Fruit fly (Drosophila melanogaster) whole organism, embryonic: ENCODE data around the gene Wdfy2.
A peak's percentile ranks its signal among the peaks of the same experiment; 100 is the strongest.

Source experiments
- Aef1 ChIP-seq: fragments of 200-800 bp; sonication (Bioruptor generic); IDR thresholded peaks from 3 replicates; pipeline ENCODE4 v1.3.6; 2022; ENCODE audit warnings: missing biosample characterization, missing genetic modification characterization
- B-H1 ChIP-seq: fragments of 200-800 bp; sonication (Bioruptor generic); IDR thresholded peaks from 3 replicates; pipeline ENCODE4 v1.3.6; 2022; ENCODE audit warnings: missing biosample characterization, missing genetic modification characterization
- B-H2 ChIP-seq: fragments of 200-800 bp; sonication (Bioruptor generic); optimal IDR thresholded peaks from 2 replicates; lab custom pipeline; 2018; ENCODE audit warnings: missing biosample characterization, mild to moderate bottlenecking, missing genetic modification characterization
- CG10565 ChIP-seq: fragments of 200-800 bp; sonication (Bioruptor generic); optimal IDR thresholded peaks from 3 replicates; lab custom pipeline; 2016; ENCODE audit warnings: missing biosample characterization, mild to moderate bottlenecking, missing genetic modification characterization
- CG11696 ChIP-seq: fragments of 200-800 bp; sonication (Bioruptor generic); IDR thresholded peaks from 2 replicates; pipeline ENCODE4 v1.3.6; 2022; ENCODE audit warnings: missing biosample characterization, missing genetic modification characterization
- CG11723 ChIP-seq: fragments of 200-800 bp; sonication (Bioruptor generic); optimal IDR thresholded peaks from 2 replicates; lab custom pipeline; 2017; ENCODE audit warnings: missing biosample characterization, mild to moderate bottlenecking, missing genetic modification characterization
- CG12236 ChIP-seq: fragments of 200-800 bp; sonication (Bioruptor generic); optimal IDR thresholded peaks from 2 replicates; lab custom pipeline; 2016; ENCODE audit warnings: missing biosample characterization, missing genetic modification characterization
- CG13123 ChIP-seq: fragments of 200-800 bp; sonication (Bioruptor generic); optimal IDR thresholded peaks from 2 replicates; lab custom pipeline; 2016; ENCODE audit warnings: missing biosample characterization, missing genetic modification characterization
- CG13775 ChIP-seq: fragments of 200-800 bp; sonication (Bioruptor generic); optimal IDR thresholded peaks from 3 replicates; lab custom pipeline; 2017; ENCODE audit warnings: missing biosample characterization, mild to moderate bottlenecking, missing genetic modification characterization
- CG13894 ChIP-seq: fragments of 200-800 bp; sonication (Bioruptor generic); optimal IDR thresholded peaks from 3 replicates; lab custom pipeline; 2018; ENCODE audit warnings: missing biosample characterization, mild to moderate bottlenecking, missing genetic modification characterization, moderate library complexity
- CG14710 ChIP-seq: fragments of 200-800 bp; sonication (Bioruptor generic); optimal IDR thresholded peaks from 3 replicates; lab custom pipeline; 2019; ENCODE audit warnings: missing biosample characterization, mild to moderate bottlenecking, missing genetic modification characterization, moderate library complexity
- CG15073 ChIP-seq: fragments of 200-800 bp; sonication (Bioruptor generic); optimal IDR thresholded peaks from 2 replicates; lab custom pipeline; 2016; ENCODE audit warnings: missing biosample characterization, missing genetic modification characterization
- CG15696 ChIP-seq: fragments of 200-800 bp; sonication (Bioruptor generic); optimal IDR thresholded peaks from 2 replicates; lab custom pipeline; 2019; ENCODE audit warnings: missing biosample characterization, mild to moderate bottlenecking, missing genetic modification characterization, moderate library complexity
- CG16863 ChIP-seq: fragments of 200-800 bp; sonication (Bioruptor generic); optimal IDR thresholded peaks from 3 replicates; lab custom pipeline; 2016; ENCODE audit warnings: missing biosample characterization, missing genetic modification characterization
- CG17186 ChIP-seq: fragments of 200-800 bp; sonication (Bioruptor generic); optimal IDR thresholded peaks from 3 replicates; lab custom pipeline; 2017; ENCODE audit warnings: missing biosample characterization, missing genetic modification reagents, missing genetic modification characterization
- CG2712 ChIP-seq: fragments of 200-800 bp; optimal IDR thresholded peaks from 3 replicates; lab custom pipeline; 2019; ENCODE audit warnings: missing biosample characterization, mild to moderate bottlenecking, missing genetic modification characterization, moderate library complexity
- CG42726 ChIP-seq: fragments of 200-800 bp; sonication (Bioruptor generic); IDR thresholded peaks from 2 replicates; pipeline ENCODE4 v1.3.6; 2022; ENCODE audit warnings: missing biosample characterization, missing genetic modification characterization; ENCODE audit not compliant: partially characterized antibody
- CG4404 ChIP-seq: fragments of 200-800 bp; sonication (Bioruptor generic); IDR thresholded peaks from 2 replicates; pipeline ENCODE4 v1.3.6; 2022; ENCODE audit warnings: missing biosample characterization, missing genetic modification characterization
- CG6854 ChIP-seq: fragments of 200-800 bp; sonication (Bioruptor generic); optimal IDR thresholded peaks from 3 replicates; lab custom pipeline; 2017; ENCODE audit warnings: missing biosample characterization, mild to moderate bottlenecking, missing genetic modification characterization
- CG9727 ChIP-seq: fragments of 200-800 bp; sonication (Bioruptor generic); optimal IDR thresholded peaks from 3 replicates; lab custom pipeline; 2017; ENCODE audit warnings: missing biosample characterization, mild to moderate bottlenecking, missing genetic modification characterization
- CG9797 ChIP-seq: fragments of 200-800 bp; sonication (Bioruptor generic); optimal IDR thresholded peaks from 3 replicates; lab custom pipeline; 2018; ENCODE audit warnings: missing biosample characterization, mild to moderate bottlenecking, missing genetic modification characterization
- Dip3 ChIP-seq: fragments of 200-800 bp; sonication (Bioruptor generic); optimal IDR thresholded peaks from 3 replicates; lab custom pipeline; 2016; ENCODE audit warnings: missing biosample characterization, missing genetic modification characterization
- Dll ChIP-seq: fragments of 200-800 bp; sonication (Bioruptor generic); IDR thresholded peaks from 4 replicates; pipeline ENCODE4 v1.3.6; 2022; ENCODE audit warnings: missing biosample characterization, missing genetic modification characterization; ENCODE audit not compliant: partially characterized antibody
- Doc2 ChIP-seq: fragments of 200-800 bp; sonication (Bioruptor generic); IDR thresholded peaks from 2 replicates; pipeline ENCODE4 v1.3.6; 2022; ENCODE audit warnings: missing biosample characterization, missing genetic modification characterization
- Drgx ChIP-seq: fragments of 200-800 bp; sonication (Bioruptor generic); IDR thresholded peaks from 2 replicates; pipeline ENCODE4 v1.3.6; 2022; ENCODE audit warnings: missing biosample characterization, missing genetic modification characterization
- H15 ChIP-seq: fragments of 200-800 bp; sonication (Bioruptor generic); IDR thresholded peaks from 3 replicates; pipeline ENCODE4 v1.3.6; 2022; ENCODE audit warnings: missing biosample characterization, missing genetic modification characterization
- HmgZ ChIP-seq: fragments of 200-800 bp; sonication (Bioruptor generic); optimal IDR thresholded peaks from 2 replicates; lab custom pipeline; 2018; ENCODE audit warnings: missing biosample characterization, mild to moderate bottlenecking, missing genetic modification characterization
- MBD-R2 ChIP-seq: fragments of 200-800 bp; sonication (Bioruptor generic); IDR thresholded peaks from 2 replicates; pipeline ENCODE4 v1.3.6; 2022; ENCODE audit warnings: missing biosample characterization, missing genetic modification characterization
- MESR4 ChIP-seq: fragments of 200-800 bp; sonication (Bioruptor generic); optimal IDR thresholded peaks from 2 replicates; lab custom pipeline; 2018; ENCODE audit warnings: missing biosample characterization, mild to moderate bottlenecking, missing genetic modification characterization, moderate library complexity
- Mrtf ChIP-seq: fragments of 200-800 bp; sonication (Bioruptor generic); IDR thresholded peaks from 3 replicates; pipeline ENCODE4 v1.3.6; 2022; ENCODE audit warnings: missing biosample characterization, missing genetic modification characterization
- Pdp1 ChIP-seq, 2 experiments: fragments of 200-800 bp; sonication (Bioruptor generic); optimal IDR thresholded peaks; 3 replicates each; lab custom pipeline; 2016; ENCODE audit warnings: missing biosample characterization in 2 of 2, missing genetic modification characterization in 2 of 2, mild to moderate bottlenecking in 1 of 2, moderate library complexity in 1 of 2
- Sox102F ChIP-seq: fragments of 200-800 bp; sonication (Bioruptor generic); optimal IDR thresholded peaks from 2 replicates; lab custom pipeline; 2018; ENCODE audit warnings: missing biosample characterization, mild to moderate bottlenecking, missing genetic modification characterization, moderate library complexity
- btn ChIP-seq: fragments of 200-800 bp; sonication (Bioruptor generic); optimal IDR thresholded peaks from 2 replicates; lab custom pipeline; 2016; ENCODE audit warnings: missing biosample characterization, missing genetic modification characterization
- cg ChIP-seq: fragments of 200-800 bp; sonication (Bioruptor generic); optimal IDR thresholded peaks from 3 replicates; lab custom pipeline; 2019; ENCODE audit warnings: missing biosample characterization, mild to moderate bottlenecking, missing genetic modification characterization, moderate library complexity
- da ChIP-seq: fragments of 200-800 bp; sonication (Bioruptor generic); optimal IDR thresholded peaks from 2 replicates; lab custom pipeline; 2016; ENCODE audit warnings: missing biosample characterization, missing genetic modification characterization
- ems ChIP-seq: fragments of 200-800 bp; sonication (Bioruptor generic); optimal IDR thresholded peaks from 3 replicates; lab custom pipeline; 2016; ENCODE audit warnings: missing biosample characterization, missing genetic modification characterization
- exex ChIP-seq: fragments of 200-800 bp; sonication (Bioruptor generic); optimal IDR thresholded peaks from 4 replicates; lab custom pipeline; 2018; ENCODE audit warnings: missing biosample characterization, mild to moderate bottlenecking, missing genetic modification characterization, moderate library complexity
- ham ChIP-seq: fragments of 200-800 bp; sonication (Bioruptor generic); IDR thresholded peaks from 2 replicates; pipeline ENCODE4 v1.3.6; 2022; ENCODE audit warnings: missing biosample characterization, missing genetic modification characterization
- her ChIP-seq: fragments of 200-800 bp; sonication (Bioruptor generic); optimal IDR thresholded peaks from 2 replicates; lab custom pipeline; 2016; ENCODE audit warnings: missing biosample characterization, missing genetic modification characterization
- insv ChIP-seq, 2 experiments: fragments of 200-800 bp; sonication (Bioruptor generic); optimal IDR thresholded peaks; 3 replicates each; lab custom pipeline; 2016 to 2018; ENCODE audit warnings: missing biosample characterization in 2 of 2, missing genetic modification characterization in 2 of 2
- jumu ChIP-seq: fragments of 200-800 bp; sonication (Bioruptor generic); optimal IDR thresholded peaks from 3 replicates; lab custom pipeline; 2016; ENCODE audit warnings: missing biosample characterization, missing genetic modification characterization
- klu ChIP-seq: fragments of 200-800 bp; sonication (Bioruptor generic); IDR thresholded peaks from 2 replicates; pipeline ENCODE4 v1.3.6; 2022; ENCODE audit warnings: missing biosample characterization, missing genetic modification characterization
- p53 ChIP-seq: fragments of 200-800 bp; sonication (Bioruptor generic); optimal IDR thresholded peaks from 2 replicates; lab custom pipeline; 2016; ENCODE audit warnings: missing biosample characterization, missing genetic modification characterization
- pb ChIP-seq: fragments of 200-800 bp; sonication (Bioruptor generic); optimal IDR thresholded peaks from 3 replicates; lab custom pipeline; 2016; ENCODE audit warnings: missing biosample characterization, missing genetic modification characterization
- pnt ChIP-seq: fragments of 200-800 bp; sonication (Bioruptor generic); optimal IDR thresholded peaks from 3 replicates; lab custom pipeline; 2016; ENCODE audit warnings: missing biosample characterization, missing genetic modification characterization
- prd ChIP-seq, 3 experiments: fragments of >200 bp in 2 of 3; fragments of 200-800 bp in 1 of 3; sonication (Bioruptor generic) in 1 of 3; optimal IDR thresholded peaks in 2 of 3; IDR thresholded peaks in 1 of 3; 2 replicates in 2 of 3; 3 replicates in 1 of 3; pipeline versions ENCODE4 v1.3.6 to Lab custom; 2017 to 2022; ENCODE audit warnings: missing biosample characterization in 1 of 3, missing genetic modification characterization in 1 of 3
- rib ChIP-seq: fragments of 200-800 bp; sonication (Bioruptor generic); IDR thresholded peaks from 2 replicates; pipeline ENCODE4 v1.3.6; 2022; ENCODE audit warnings: missing biosample characterization, missing genetic modification characterization
- run ChIP-seq: fragments of 200-800 bp; sonication (Bioruptor generic); optimal IDR thresholded peaks from 3 replicates; lab custom pipeline; 2018; ENCODE audit warnings: missing biosample characterization, mild to moderate bottlenecking, missing genetic modification characterization
- sna ChIP-seq: fragments of 200-800 bp; sonication (Bioruptor generic); IDR thresholded peaks from 2 replicates; pipeline ENCODE4 v1.3.6; 2022; ENCODE audit warnings: missing biosample characterization, missing genetic modification characterization; ENCODE audit not compliant: partially characterized antibody
- sr ChIP-seq: fragments of 200-800 bp; sonication (Bioruptor generic); IDR thresholded peaks from 3 replicates; pipeline ENCODE4 v1.3.6; 2022; ENCODE audit warnings: missing biosample characterization, missing genetic modification characterization
- trem ChIP-seq: fragments of 200-800 bp; optimal IDR thresholded peaks from 3 replicates; lab custom pipeline; 2019; ENCODE audit warnings: missing biosample characterization, mild to moderate bottlenecking, missing genetic modification characterization, moderate library complexity

Gene Wdfy2

DNA sequence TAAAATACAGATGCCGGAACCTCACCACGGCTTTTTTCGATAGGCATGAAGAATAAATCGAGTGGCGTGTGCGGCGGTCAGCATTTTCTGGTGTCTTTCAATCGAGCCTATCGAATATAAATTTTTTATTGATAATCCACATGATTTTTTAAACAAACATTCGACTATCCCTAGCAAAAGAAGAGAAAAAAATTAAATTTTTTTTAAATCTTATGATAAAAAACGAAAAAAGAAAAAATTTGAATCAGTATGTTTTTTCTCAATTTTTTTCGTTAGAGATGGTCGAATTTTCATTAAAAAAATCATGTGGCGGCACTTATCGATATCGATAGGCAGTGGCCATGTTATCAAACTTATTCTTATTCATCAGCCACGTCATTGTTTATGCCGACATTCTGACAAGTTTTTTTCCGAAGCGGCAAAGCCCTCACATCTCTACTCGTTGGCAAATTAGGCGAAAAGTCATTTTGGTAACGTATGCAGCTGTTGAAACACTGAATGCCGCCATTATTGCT lies 3.5 kb downstream of the Wdfy2 start, which contains the start of the genes SmB and KdelR:
SmB (minus strand) TSS at position 94 of the 515 bp plus-strand sequence.
KdelR (plus strand) TSS at position 354 of the 515 bp plus-strand sequence.
- TF ChIP-seq Aef1 (GFP tag; lab: Robert Waterston, UW) (no peak), CG9727 (GFP tag; lab: Kevin White, UChicago) (peak; percentile 42), CG2712 (tag; lab: Kevin White, UChicago) (peak; percentile 61), CG42726 (GFP tag; lab: Robert Waterston, UW) (no peak), CG6854 (GFP tag; lab: Kevin White, UChicago) (no peak), CG17186 (GFP tag; lab: Kevin White, UChicago) (peak; percentile 3), her (GFP tag; lab: Kevin White, UChicago) (no peak), exex (tag; lab: Kevin White, UChicago) (peak; percentile 19), Dip3 (no peak), CG15073 (no peak), CG15696 (tag; lab: Kevin White, UChicago) (no peak), CG12236 (no peak), CG9797 (GFP tag; lab: Kevin White, UChicago) (peak; percentile 56), CG16863 (GFP tag; lab: Kevin White, UChicago) (no peak), jumu (GFP tag; lab: Kevin White, UChicago) (peak; percentile 7), H15 (no peak), CG11723 (GFP tag; lab: Kevin White, UChicago) (no peak), da (no peak), B-H2 (GFP tag; lab: Kevin White, UChicago) (no peak), CG13775 (GFP tag; lab: Kevin White, UChicago) (peak; percentile 36), cg (GFP tag; lab: Kevin White, UChicago) (no peak), CG13894 (tag; lab: Kevin White, UChicago) (no peak), CG13123 (no peak), pb (GFP tag; lab: Kevin White, UChicago) (no peak), klu (GFP tag; lab: Robert Waterston, UW) (no peak), Dll (GFP tag; lab: Robert Waterston, UW) (peak; percentile 91), CG10565 (no peak), CG14710 (tag; lab: Kevin White, UChicago) (peak; percentile 87), CG4404 (GFP tag; lab: Robert Waterston, UW) (no peak), HmgZ (tag; lab: Kevin White, UChicago) (no peak), ems (GFP tag; lab: Kevin White, UChicago) (no peak), btn (GFP tag; lab: Kevin White, UChicago) (no peak), prd (optimal IDR thresholded peaks at IDR 0.05; lab: Kevin White, UChicago) (no peak), prd (GFP tag; IDR thresholded peaks at IDR 0.05; lab: Robert Waterston, UW) (no peak), Sox102F (GFP tag; lab: Kevin White, UChicago) (no peak), p53 (GFP tag; lab: Kevin White, UChicago) (no peak), MBD-R2 (GFP tag; lab: Robert Waterston, UW) (peak; percentile 55), sr (GFP tag; lab: Robert Waterston, UW) (no peak), CG11696 (GFP tag; lab: Robert Waterston, UW) (no peak), trem (tag; lab: Kevin White, UChicago) (peak; percentile 78), ham (GFP tag; lab: Robert Waterston, UW) (no peak), Pdp1 (GFP tag; optimal IDR thresholded peaks at IDR 0.05; lab: Kevin White, UChicago) (no peak), Drgx (GFP tag; lab: Robert Waterston, UW) (no peak), MESR4 (peak; percentile 92), Mrtf (GFP tag; lab: Robert Waterston, UW) (no peak), run (tag; lab: Kevin White, UChicago) (no peak), sna (GFP tag; lab: Robert Waterston, UW) (peak; percentile 89), rib (GFP tag; lab: Robert Waterston, UW) (no peak), pnt (no peak), Doc2 (no peak), insv (GFP tag; optimal IDR thresholded peaks at IDR 0.05; lab: Kevin White, UChicago) (no peak), B-H1 (no peak)
